Fruit fly (Drosophila melanogaster): ENCODE measurements around the gene CG13950.

Gene CG13950

dm6 chr2L:867899-868605 is 8.1 kb downstream of the CG13950 start, which contains the start of gene aru (continued):
- no peak for TF ChIP-seq CG30020 (tag; optimal IDR thresholded peaks at IDR 0.05)
- TF ChIP-seq CG15696 (tag; optimal IDR thresholded peaks at IDR 0.05), result no peak
- TF ChIP-seq h (optimal IDR thresholded peaks at IDR 0.05), result no peak
- TF ChIP-seq Xrp1 (GFP tag; IDR thresholded peaks at IDR 0.05), result peak; percentile 30; the same call in 1 of the 2 replicates
- peak; percentile 61 for TF ChIP-seq gem (tag; optimal IDR thresholded peaks at IDR 0.05)
- TF ChIP-seq tin (GFP tag; optimal IDR thresholded peaks at IDR 0.05), result peak; percentile 7
- TF ChIP-seq Ets65A (GFP tag), result no peak
- TF ChIP-seq Mrtf (GFP tag; IDR thresholded peaks at IDR 0.05), result no peak
- peak; percentile 76 for TF ChIP-seq pros (GFP tag; optimal IDR thresholded peaks at IDR 0.05)
- TF ChIP-seq Adf1 (GFP tag; IDR thresholded peaks at IDR 0.05), result no peak
- peak; percentile 49; the same call in 1 of the 3 replicates for TF ChIP-seq CG34422 (GFP tag; IDR thresholded peaks at IDR 0.05)
- TF ChIP-seq CG10209 (GFP tag; optimal IDR thresholded peaks at IDR 0.05), result no peak
- TF ChIP-seq ttk (GFP tag; IDR thresholded peaks at IDR 0.05), result no peak
- TF ChIP-seq CG12104 (GFP tag; optimal IDR thresholded peaks at IDR 0.05), result no peak
- TF ChIP-seq H15 (GFP tag; IDR thresholded peaks at IDR 0.05), result no peak
- no peak for TF ChIP-seq CG10565 (GFP tag; optimal IDR thresholded peaks at IDR 0.05)
- TF ChIP-seq mirr (GFP tag; optimal IDR thresholded peaks at IDR 0.05), result no peak
- no peak for TF ChIP-seq CG6689 (GFP tag; IDR thresholded peaks at IDR 0.05)
- peak; percentile 37 for TF ChIP-seq CG34376 (GFP tag; optimal IDR thresholded peaks at IDR 0.05)
- peak; percentile 16 for TF ChIP-seq sug (tag; optimal IDR thresholded peaks at IDR 0.05)
- TF ChIP-seq bsh (GFP tag; optimal IDR thresholded peaks at IDR 0.05), result peak in 1 of 2 experiments; percentile 49
- peak; percentile 15 for TF ChIP-seq Sox102F (GFP tag; optimal IDR thresholded peaks at IDR 0.05)
- no peak for TF ChIP-seq toy (GFP tag; IDR thresholded peaks at IDR 0.05)
- no peak for TF ChIP-seq gfzf (GFP tag; optimal IDR thresholded peaks at IDR 0.05)
- TF ChIP-seq Chrac-16 (GFP tag; optimal IDR thresholded peaks at IDR 0.05), result no peak
- no peak for TF ChIP-seq Doc3 (GFP tag; IDR thresholded peaks at IDR 0.05; ENCODE audit: partially characterized antibody)
- TF ChIP-seq CG17829 (tag; optimal IDR thresholded peaks at IDR 0.05), result peak; percentile 33
- no peak for TF ChIP-seq eve (GFP tag; optimal IDR thresholded peaks at IDR 0.05)
- TF ChIP-seq CG12744 (GFP tag; optimal IDR thresholded peaks at IDR 0.05), result no peak
- no peak for TF ChIP-seq Elba2 (GFP tag; optimal IDR thresholded peaks at IDR 0.05)
- TF ChIP-seq Nf-YB (GFP tag; optimal IDR thresholded peaks at IDR 0.05), result peak; percentile 37
- no peak for TF ChIP-seq pfk (GFP tag; optimal IDR thresholded peaks at IDR 0.05)
- peak; percentile 3 for TF ChIP-seq ac (GFP tag; optimal IDR thresholded peaks at IDR 0.05)
- peak; percentile 34 for TF ChIP-seq CG13424 (tag; optimal IDR thresholded peaks at IDR 0.05)
- TF ChIP-seq Doc2 (GFP tag; IDR thresholded peaks at IDR 0.05), result no peak
- no peak for TF ChIP-seq ase (GFP tag; IDR thresholded peaks at IDR 0.05)
- TF ChIP-seq unc-4 (GFP tag; IDR thresholded peaks at IDR 0.05; ENCODE audit: partially characterized antibody), result 0 out of 2 replicates have a peak, but pooled peaks have one; percentile 13
- TF ChIP-seq B-H2 (GFP tag; optimal IDR thresholded peaks at IDR 0.05), result peak; percentile 14
- no peak for TF ChIP-seq crp (GFP tag; optimal IDR thresholded peaks at IDR 0.05)
- no peak for TF ChIP-seq zf30C (GFP tag; optimal IDR thresholded peaks at IDR 0.05)
- TF ChIP-seq exex (tag; optimal IDR thresholded peaks at IDR 0.05), result no peak
- no peak for TF ChIP-seq CG8089 (GFP tag; optimal IDR thresholded peaks at IDR 0.05)
- no peak for TF ChIP-seq BEAF-32 (GFP tag; optimal IDR thresholded peaks at IDR 0.05)
- no peak for TF ChIP-seq hkb (optimal IDR thresholded peaks at IDR 0.05)
- peak; percentile 74 for TF ChIP-seq hkb (GFP tag; IDR thresholded peaks at IDR 0.05)
- TF ChIP-seq unpg (GFP tag; optimal IDR thresholded peaks at IDR 0.05), result peak; percentile 47
- TF ChIP-seq Oli (tag; optimal IDR thresholded peaks at IDR 0.05), result peak; percentile 11
- no peak for TF ChIP-seq CG11093 (GFP tag; IDR thresholded peaks at IDR 0.05)
- no peak for TF ChIP-seq CG6175 (GFP tag; IDR thresholded peaks at IDR 0.05)
- TF ChIP-seq CG8281 (tag; optimal IDR thresholded peaks at IDR 0.05), result no peak

Measured in whole organism, embryonic.